Worm (Caenorhabditis elegans): ENCODE measurements around the gene grd-4.
A peak's percentile ranks its signal among the peaks of the same experiment; 100 is the strongest.
"Not testable (repeated sequence)": the region's sequence is repeated elsewhere in the genome, so short reads cannot be mapped to it uniquely, and the experiment has no call there.

grd-4 gene

DNA sequence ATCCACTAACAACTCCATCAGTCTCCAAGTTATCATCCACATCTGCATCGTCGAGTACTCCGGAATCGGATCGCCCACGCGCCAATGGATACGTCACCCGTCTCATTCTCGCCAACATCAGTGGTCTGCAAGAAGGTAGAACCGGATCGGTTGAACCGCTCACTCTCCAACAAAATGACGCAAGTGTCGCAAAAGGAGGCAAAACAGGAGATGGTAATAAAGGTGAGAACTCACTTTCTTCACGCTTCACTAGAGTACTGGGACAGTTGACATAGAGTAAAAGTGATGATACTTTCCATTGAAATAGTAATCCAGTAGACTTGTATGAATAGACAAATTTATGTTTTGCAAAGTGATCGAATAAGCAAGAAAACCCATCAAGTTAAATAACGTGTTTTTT is 8.1 kb downstream of the grd-4 start:
- TF ChIP-seq nhr-120 (GFP tag; IDR thresholded peaks at IDR 0.05), result 0 out of 2 replicates have a peak, but pooled peaks have one; percentile 78
- TF ChIP-seq lsy-27 (tag; optimal IDR thresholded peaks at IDR 0.05; ENCODE audit: borderline replicate concordance, insufficient read depth), result no peak

DNA sequence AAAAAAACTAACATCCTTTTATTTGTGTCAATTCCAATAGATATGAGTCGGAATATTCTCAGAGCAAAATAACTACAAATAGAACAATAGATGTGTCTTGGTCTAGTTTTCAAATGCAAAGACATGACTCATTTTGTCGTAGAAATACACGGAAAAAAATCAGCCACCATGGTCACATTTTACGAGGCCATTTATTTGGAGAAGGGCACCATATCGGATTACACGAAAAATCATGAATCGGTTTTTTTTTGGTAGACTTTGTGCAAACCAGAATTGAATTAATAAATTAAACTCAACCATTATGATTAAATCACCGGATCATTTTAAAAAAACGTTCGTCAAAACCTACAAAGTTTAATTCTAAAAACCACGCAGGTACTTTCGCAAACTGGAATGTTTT is 19.4 kb downstream of the grd-4 start, which contains the start of gene H03E18.2:
H03E18.2 (minus strand) TSS at position 101 of the 400 bp plus-strand sequence.
- no peak for TF ChIP-seq tlf-1 (GFP tag; optimal IDR thresholded peaks at IDR 0.05)
- no peak for TF ChIP-seq cebp-1 (GFP tag; IDR thresholded peaks at IDR 0.05)
- TF ChIP-seq cebp-1 (tag; optimal IDR thresholded peaks at IDR 0.05), result no peak
- no peak for TF ChIP-seq die-1 (tag; optimal IDR thresholded peaks at IDR 0.05)
- no peak for TF ChIP-seq T07F8.4 (tag; optimal IDR thresholded peaks at IDR 0.05)
- no peak for TF ChIP-seq nfya-1 (tag; optimal IDR thresholded peaks at IDR 0.05; ENCODE audit: borderline replicate concordance, insufficient read depth)
- no peak for TF ChIP-seq somi-1 (GFP tag; optimal IDR thresholded peaks at IDR 0.05)
- TF ChIP-seq ztf-18 (tag; optimal IDR thresholded peaks at IDR 0.05), result no peak
- TF ChIP-seq nhr-80 (tag; optimal IDR thresholded peaks at IDR 0.05), result no peak
- TF ChIP-seq lir-1 (GFP tag; conservative IDR thresholded peaks at IDR 0.05), result no peak

DNA sequence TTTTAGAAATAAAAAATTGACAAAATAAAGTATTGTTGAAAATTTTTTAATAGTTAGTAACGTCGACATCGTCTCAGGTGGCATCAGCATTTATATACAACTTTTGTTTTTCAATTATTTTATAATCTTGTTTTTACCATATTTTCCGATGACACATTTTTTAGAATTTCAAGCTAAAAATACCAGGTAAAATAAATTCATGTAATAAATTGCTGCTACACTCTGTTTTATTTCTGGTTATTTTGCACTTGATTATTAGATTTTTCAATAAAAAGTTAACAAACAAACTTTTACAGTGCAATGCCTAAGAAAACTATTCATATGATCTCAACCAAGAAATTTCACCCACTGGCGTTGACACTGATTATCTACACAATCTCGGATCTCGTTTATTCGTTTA is 20.6 kb downstream of the grd-4 start, which contains the start of gene C03G5.14:
C03G5.14 (plus strand) TSS at position 301 of the 400 bp plus-strand sequence.
- no peak for TF ChIP-seq pha-4 (tag; optimal IDR thresholded peaks at IDR 0.05)
- TF ChIP-seq hmg-20 (GFP tag; IDR thresholded peaks at IDR 0.05), result no peak
- TF ChIP-seq egrh-3 (GFP tag; IDR thresholded peaks at IDR 0.05), result no peak
- TF ChIP-seq B0261.1 (tag; optimal IDR thresholded peaks at IDR 0.05), result no peak
- no peak for TF ChIP-seq snpc-4 (GFP tag; optimal IDR thresholded peaks at IDR 0.05)
- no peak for TF ChIP-seq snpc-4 (tag; optimal IDR thresholded peaks at IDR 0.05)
- no peak for TF ChIP-seq ama-1 (optimal IDR thresholded peaks at IDR 0.05)
- TF ChIP-seq ama-1 (GFP tag; optimal IDR thresholded peaks at IDR 0.05), result no peak

DNA sequence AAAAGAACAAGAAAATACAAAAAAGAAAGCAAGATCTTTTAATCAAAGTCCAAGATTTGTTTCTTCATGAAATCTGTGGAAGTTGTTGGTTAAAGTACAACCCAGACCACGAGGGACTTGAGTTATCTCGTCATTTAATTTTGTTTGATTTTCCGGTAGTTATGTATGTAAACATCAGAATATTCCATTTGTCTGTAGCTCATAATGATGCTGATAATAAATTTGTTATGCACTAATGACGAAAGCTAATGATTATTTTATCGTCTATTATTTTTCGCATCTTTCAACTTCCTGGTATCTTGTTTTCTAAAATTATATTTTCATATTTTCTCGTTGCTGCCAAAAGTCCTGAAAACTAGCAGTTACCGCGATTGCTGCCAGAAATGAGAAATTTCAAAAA is 22.0 kb downstream of the grd-4 start:
- TF ChIP-seq B0261.1 (tag; optimal IDR thresholded peaks at IDR 0.05) (no peak), dpff-1 (tag; optimal IDR thresholded peaks at IDR 0.05) (no peak), efl-1 (GFP tag; optimal IDR thresholded peaks at IDR 0.05) (no peak)

DNA sequence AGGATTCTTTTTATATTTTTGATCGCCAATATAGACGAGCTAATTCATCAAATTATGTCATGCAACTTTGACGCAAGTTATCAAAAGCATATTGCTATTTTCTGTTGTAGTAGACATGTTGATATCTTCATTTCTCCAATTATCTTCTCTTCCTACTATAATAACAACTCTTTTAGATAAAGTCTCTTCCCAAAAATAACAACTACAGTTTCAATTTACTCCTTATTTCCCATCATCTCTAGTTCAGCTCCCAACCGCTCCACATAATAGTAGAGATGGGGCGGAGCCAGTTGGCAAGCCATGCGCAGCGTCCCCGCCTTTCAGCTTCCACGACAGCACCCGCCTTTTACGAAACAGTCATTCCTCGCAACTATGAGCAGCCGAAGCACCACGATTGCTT is 26.9 kb downstream of the grd-4 start, which contains the start of gene flp-5:
flp-5 (plus strand) TSS at position 301 of the 400 bp plus-strand sequence.
- TF ChIP-seq mcd-1 (GFP tag; IDR thresholded peaks at IDR 0.05) (no peak), Y67H2A.10 (GFP tag; conservative IDR thresholded peaks at IDR 0.05) (no peak), lag-1 (GFP tag; IDR thresholded peaks at IDR 0.05) (no peak), Y53F4B.3 (GFP tag; IDR thresholded peaks at IDR 0.05) (no peak), ztf-18 (tag; optimal IDR thresholded peaks at IDR 0.05) (no peak), lsy-27 (tag; optimal IDR thresholded peaks at IDR 0.05; ENCODE audit: borderline replicate concordance, insufficient read depth) (no peak), ZK185.1 (tag; optimal IDR thresholded peaks at IDR 0.05; ENCODE audit: poor library complexity, severe bottlenecking) (no peak), lin-54 (GFP tag; optimal IDR thresholded peaks at IDR 0.05) (no peak), dox-1 (GFP tag; IDR thresholded peaks at IDR 0.05) (no peak), B0336.3 (GFP tag; IDR thresholded peaks at IDR 0.05) (no peak)

DNA sequence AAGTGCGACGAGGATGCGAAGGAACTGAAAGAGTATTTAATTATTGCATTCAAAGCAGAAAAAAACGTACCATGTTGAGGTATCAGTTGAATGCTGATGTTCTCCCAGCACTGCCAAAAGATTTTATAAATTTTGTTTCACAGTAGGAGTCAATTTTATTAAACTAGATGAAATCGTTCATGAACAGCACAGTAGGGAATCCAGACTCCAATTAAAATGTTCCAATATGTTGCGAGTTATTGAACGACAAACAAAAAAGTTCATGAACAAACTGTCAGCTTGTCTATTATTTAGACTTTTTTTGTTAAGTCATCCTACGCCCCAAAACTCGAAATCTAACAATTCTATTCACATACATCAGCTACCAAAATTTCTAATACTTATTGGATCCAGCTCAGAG is 34.0 kb downstream of the grd-4 start, which contains the start of gene nspc-1:
nspc-1 (minus strand) TSS at position 101 of the 400 bp plus-strand sequence.
- not testable (repeated sequence) for TF ChIP-seq nfyb-1 (GFP tag; IDR thresholded peaks at IDR 0.05); hrde-1 (tag; optimal IDR thresholded peaks at IDR 0.05; ENCODE audit: borderline replicate concordance); dox-1 (GFP tag; IDR thresholded peaks at IDR 0.05)

All from whole organism, young adult.